Worm (Caenorhabditis elegans) whole organism, mixed stage, embryonic: ENCODE data around the gene sma-3.
A peak's percentile ranks its signal among the peaks of the same experiment; 100 is the strongest.

ENCODE experiments used
- M03D4.4 ChIP-seq: sonication (generic microtip); optimal IDR thresholded peaks from 2 replicates; lab custom pipeline; 2017; ENCODE audit warnings: mild to moderate bottlenecking, missing genetic modification characterization, missing compliant biosample characterization
- bed-3 ChIP-seq: fragments of 200-800 bp; sonication (Bioruptor generic); optimal IDR thresholded peaks from 3 replicates; lab custom pipeline; 2018; ENCODE audit warnings: mild to moderate bottlenecking, missing genetic modification characterization, moderate library complexity, missing compliant biosample characterization
- blmp-1 ChIP-seq: fragments of 150-350 bp; optimal IDR thresholded peaks from 2 replicates; lab custom pipeline; 2014; ENCODE audit warnings: missing biosample characterization, missing genetic modification characterization
- ceh-39 ChIP-seq: fragments of 150-350 bp; optimal IDR thresholded peaks from 2 replicates; lab custom pipeline; 2014; ENCODE audit warnings: missing biosample characterization, missing genetic modification characterization
- ceh-43 ChIP-seq: fragments of 200-800 bp; sonication (Bioruptor generic); optimal IDR thresholded peaks from 2 replicates; lab custom pipeline; 2018; ENCODE audit warnings: mild to moderate bottlenecking, missing genetic modification characterization, moderate library complexity, missing compliant biosample characterization
- drap-1 ChIP-seq: fragments of 200-800 bp; sonication (Bioruptor generic); optimal IDR thresholded peaks from 3 replicates; lab custom pipeline; 2018; ENCODE audit warnings: mild to moderate bottlenecking, missing genetic modification characterization, missing compliant biosample characterization
- elt-1 ChIP-seq: sonication (generic microtip); optimal IDR thresholded peaks from 2 replicates; lab custom pipeline; 2017; ENCODE audit warnings: missing genetic modification characterization, mild to moderate bottlenecking, missing compliant biosample characterization, antibody characterized with exemption, moderate library complexity, borderline replicate concordance; ENCODE audit not compliant: insufficient read depth
- elt-3 ChIP-seq: fragments of 150-350 bp; optimal IDR thresholded peaks from 2 replicates; lab custom pipeline; 2014; ENCODE audit warnings: missing biosample characterization, missing genetic modification characterization
- ham-2 ChIP-seq: fragments of 200-800 bp; sonication (Bioruptor generic); optimal IDR thresholded peaks from 2 replicates; lab custom pipeline; 2018; ENCODE audit warnings: mild to moderate bottlenecking, missing genetic modification characterization, missing compliant biosample characterization
- hlh-1 ChIP-seq: fragments of 150-350 bp; optimal IDR thresholded peaks from 2 replicates; lab custom pipeline; 2014; ENCODE audit warnings: missing biosample characterization, missing genetic modification reagents, missing genetic modification characterization
- lin-13 ChIP-seq: fragments of 150-350 bp; optimal IDR thresholded peaks from 2 replicates; lab custom pipeline; 2014; ENCODE audit warnings: missing biosample characterization, missing genetic modification characterization
- lin-32 ChIP-seq: fragments of 200-800 bp; sonication (Bioruptor generic); optimal IDR thresholded peaks from 2 replicates; lab custom pipeline; 2018; ENCODE audit warnings: mild to moderate bottlenecking, missing genetic modification characterization, missing compliant biosample characterization
- lsy-2 ChIP-seq: fragments of 150-350 bp; optimal IDR thresholded peaks from 2 replicates; lab custom pipeline; 2014; ENCODE audit warnings: missing biosample characterization, missing genetic modification characterization
- mab-5 ChIP-seq: fragments of 150-350 bp; optimal IDR thresholded peaks from 2 replicates; lab custom pipeline; 2014; ENCODE audit warnings: missing biosample characterization, missing genetic modification characterization
- mep-1 ChIP-seq: fragments of 150-350 bp; optimal IDR thresholded peaks from 2 replicates; lab custom pipeline; 2017; ENCODE audit warnings: missing biosample characterization, missing genetic modification reagents, missing genetic modification characterization, inconsistent platforms
- mls-2 ChIP-seq: sonication (generic microtip); optimal IDR thresholded peaks from 2 replicates; lab custom pipeline; 2016; ENCODE audit warnings: mild to moderate bottlenecking, missing genetic modification characterization, moderate library complexity, missing compliant biosample characterization
- nhr-12 ChIP-seq: fragments of 150-350 bp; optimal IDR thresholded peaks from 2 replicates; lab custom pipeline; 2014; ENCODE audit warnings: missing biosample characterization, missing genetic modification characterization
- nhr-237 ChIP-seq: fragments of 150-350 bp; optimal IDR thresholded peaks from 2 replicates; lab custom pipeline; 2014; ENCODE audit warnings: missing biosample characterization, missing genetic modification characterization
- nhr-76 ChIP-seq: sonication (generic microtip); optimal IDR thresholded peaks from 2 replicates; lab custom pipeline; 2017; ENCODE audit warnings: missing biosample characterization, missing genetic modification characterization
- pha-4 ChIP-seq: fragments of 150-350 bp; optimal IDR thresholded peaks from 2 replicates; lab custom pipeline; 2018; ENCODE audit warnings: missing biosample characterization, missing genetic modification reagents, missing genetic modification characterization
- sem-2 ChIP-seq: fragments of 200-800 bp; sonication (Bioruptor generic); optimal IDR thresholded peaks from 2 replicates; lab custom pipeline; 2018; ENCODE audit warnings: mild to moderate bottlenecking, missing genetic modification characterization, missing compliant biosample characterization
- snpc-4 ChIP-seq: fragments of 150-350 bp; optimal IDR thresholded peaks from 2 replicates; lab custom pipeline; 2014; ENCODE audit warnings: missing biosample characterization, missing genetic modification characterization
- sptf-1 ChIP-seq: sonication (generic microtip); optimal IDR thresholded peaks from 2 replicates; lab custom pipeline; 2017; ENCODE audit warnings: mild to moderate bottlenecking, missing genetic modification characterization, moderate library complexity, missing compliant biosample characterization
- tbx-8 ChIP-seq: fragments of 200-800 bp; sonication (Bioruptor generic); optimal IDR thresholded peaks from 2 replicates; lab custom pipeline; 2018; ENCODE audit warnings: mild to moderate bottlenecking, missing genetic modification characterization, moderate library complexity, missing compliant biosample characterization
- unc-120 ChIP-seq: sonication (generic microtip); optimal IDR thresholded peaks from 2 replicates; lab custom pipeline; 2017; ENCODE audit warnings: missing genetic modification characterization, missing compliant biosample characterization; ENCODE audit not compliant: poor library complexity, severe bottlenecking
- unc-39 ChIP-seq: fragments of 150-350 bp; optimal IDR thresholded peaks from 2 replicates; lab custom pipeline; 2014; ENCODE audit warnings: missing biosample characterization, missing genetic modification characterization
- unc-62 ChIP-seq: fragments of 150-350 bp; optimal IDR thresholded peaks from 2 replicates; lab custom pipeline; 2014; ENCODE audit warnings: missing biosample characterization, missing genetic modification reagents, missing genetic modification characterization
- zip-8 ChIP-seq: fragments of 150-350 bp; optimal IDR thresholded peaks from 2 replicates; lab custom pipeline; 2014; ENCODE audit warnings: missing biosample characterization, missing genetic modification characterization
- ztf-11 ChIP-seq: fragments of 150-350 bp; optimal IDR thresholded peaks from 2 replicates; lab custom pipeline; 2014; ENCODE audit warnings: missing biosample characterization, missing genetic modification characterization

sma-3 gene

DNA sequence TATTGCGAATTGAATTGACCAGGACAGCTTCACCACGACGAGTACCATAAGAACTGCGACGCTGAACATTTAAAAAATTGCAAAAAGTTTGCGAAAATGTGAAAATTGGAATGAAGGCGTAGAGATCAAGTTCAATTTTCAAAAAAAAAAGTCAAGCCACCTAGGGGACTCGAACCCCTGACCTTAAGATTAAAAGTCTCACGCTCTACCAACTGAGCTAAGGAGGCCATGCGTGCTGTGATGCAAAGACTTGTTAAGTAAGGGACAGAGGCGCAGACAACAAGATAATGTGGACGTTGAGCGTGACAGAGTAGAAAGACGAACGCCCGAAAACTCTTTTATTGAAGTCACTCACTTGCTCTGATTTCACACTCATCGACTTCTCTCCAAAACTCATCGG, 23.8 kb upstream of the sma-3 start (continued):
- TF ChIP-seq elt-3 (tag; lab: Kevin White, UChicago), result no peak
- peak; percentile 16 for TF ChIP-seq lin-13 (tag; lab: Kevin White, UChicago)
- TF ChIP-seq, all 35 proteins: peak for 22

- TF ChIP-seq ceh-39 (no peak), hlh-1 (tag; lab: Kevin White, UChicago) (no peak), nhr-237 (tag; lab: Kevin White, UChicago) (no peak), pha-4 (tag; lab: Kevin White, UChicago) (no peak), nhr-76 (no peak), lin-32 (no peak), snpc-4 (no peak), sem-2 (GFP tag; lab: Kevin White, UChicago) (no peak), sptf-1 (tag; lab: Kevin White, UChicago) (no peak), lsy-2 (no peak)
Measured at ce11 chrIII:6885889-6886288, 22.1 kb upstream of the sma-3 start.

- TF ChIP-seq ham-2 (GFP tag; lab: Kevin White, UChicago) (no peak), snpc-4 (no peak), mls-2 (tag; lab: Kevin White, UChicago) (no peak), zip-8 (tag; lab: Kevin White, UChicago) (no peak), mab-5 (tag; lab: Kevin White, UChicago) (no peak), elt-3 (tag; lab: Kevin White, UChicago) (no peak), sem-2 (GFP tag; lab: Kevin White, UChicago) (no peak), ceh-43 (no peak), unc-62 (no peak)
Measured at ce11 chrIII:6884203-6884602, 20.4 kb upstream of the sma-3 start, which contains the start of gene med-2. Gene med-2, plus strand, starts transcription at chrIII:6884503.

- no peak for TF ChIP-seq mab-5 (tag; lab: Kevin White, UChicago)
- no peak for TF ChIP-seq unc-39 (tag; lab: Kevin White, UChicago)
- TF ChIP-seq drap-1 (GFP tag; lab: Kevin White, UChicago), result no peak
- TF ChIP-seq lsy-2, result no peak
- TF ChIP-seq lin-32, result no peak
- no peak for TF ChIP-seq bed-3 (GFP tag; lab: Kevin White, UChicago)
- no peak for TF ChIP-seq lin-13 (tag; lab: Kevin White, UChicago)
- TF ChIP-seq tbx-8 (GFP tag; lab: Kevin White, UChicago), result no peak
- no peak for TF ChIP-seq sptf-1 (tag; lab: Kevin White, UChicago)
- no peak for TF ChIP-seq hlh-1 (tag; lab: Kevin White, UChicago)
- TF ChIP-seq mep-1 (tag; lab: Kevin White, UChicago), result no peak
- TF ChIP-seq nhr-12 (tag; lab: Kevin White, UChicago), result no peak
- no peak for TF ChIP-seq ztf-11
- TF ChIP-seq elt-3 (tag; lab: Kevin White, UChicago), result no peak
- TF ChIP-seq unc-62, result no peak
- no peak for TF ChIP-seq nhr-237 (tag; lab: Kevin White, UChicago)
- no peak for TF ChIP-seq unc-120
- TF ChIP-seq blmp-1 (tag; lab: Kevin White, UChicago), result no peak
- no peak for TF ChIP-seq snpc-4
Measured at ce11 chrIII:6881745-6882144, 18.0 kb upstream of the sma-3 start.

- no peak for TF ChIP-seq ceh-39
- no peak for TF ChIP-seq ztf-11
- TF ChIP-seq zip-8 (tag; lab: Kevin White, UChicago), result no peak
- TF ChIP-seq nhr-76, result no peak
- TF ChIP-seq elt-1 (tag; lab: Kevin White, UChicago), result no peak
- no peak for TF ChIP-seq sem-2 (GFP tag; lab: Kevin White, UChicago)
- TF ChIP-seq tbx-8 (GFP tag; lab: Kevin White, UChicago), result no peak
- TF ChIP-seq mab-5 (tag; lab: Kevin White, UChicago), result no peak
Measured at ce11 chrIII:6880797-6881196, 17.0 kb upstream of the sma-3 start, which contains the start of gene K04C2.7. Gene K04C2.7, plus strand, starts transcription at chrIII:6881097.

ce11 chrIII:6873724-6874123, 10.0 kb upstream of the sma-3 start:
- TF ChIP-seq unc-62 (no peak), elt-1 (tag; lab: Kevin White, UChicago) (no peak), M03D4.4 (tag; lab: Kevin White, UChicago) (no peak), lin-32 (no peak), ham-2 (GFP tag; lab: Kevin White, UChicago) (no peak), ceh-39 (no peak), unc-120 (no peak), nhr-12 (tag; lab: Kevin White, UChicago) (no peak)
